Fruit fly (Drosophila melanogaster) whole organism, adult: Measurements from ENCODE around the gene CG9008.

ENCODE experiments used
- CG14711 ChIP-seq: fragments of 200-800 bp; sonication (Bioruptor generic); optimal IDR thresholded peaks from 2 replicates; lab custom pipeline; 2018; ENCODE audit warnings: missing biosample characterization, mild to moderate bottlenecking, missing genetic modification characterization, moderate library complexity
- cnc ChIP-seq, 2 experiments: fragments of >200 bp; optimal IDR thresholded peaks; 2 replicates each; lab custom pipeline; 2017
- pad ChIP-seq: fragments of 200-800 bp; sonication (Bioruptor generic); optimal IDR thresholded peaks from 3 replicates; lab custom pipeline; 2017; ENCODE audit warnings: missing biosample characterization, missing genetic modification characterization, mild to moderate bottlenecking, moderate library complexity, missing genetic modification reagents
- tj ChIP-seq: fragments of 200-800 bp; sonication (Bioruptor generic); optimal IDR thresholded peaks from 3 replicates; lab custom pipeline; 2017; ENCODE audit warnings: missing biosample characterization, mild to moderate bottlenecking, missing genetic modification characterization, moderate library complexity

The CG9008 gene

DNA sequence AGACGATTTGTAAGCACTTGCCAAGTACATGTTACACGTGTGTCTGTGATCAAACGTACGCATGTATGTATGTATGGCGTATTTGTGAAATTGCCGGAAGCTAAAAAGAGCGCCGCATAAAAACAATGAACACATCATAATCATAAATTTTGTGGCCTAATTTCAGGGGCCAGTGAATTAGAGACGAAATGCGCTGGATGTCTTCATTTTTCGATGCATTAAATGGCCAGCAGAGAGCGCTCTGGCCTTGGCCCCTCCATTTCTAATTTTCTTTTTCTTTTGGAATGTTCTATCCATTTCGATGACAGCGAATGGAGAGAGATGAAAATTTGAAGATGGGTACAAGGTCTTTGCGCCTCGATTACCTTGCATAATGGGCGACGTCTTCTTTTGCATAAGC, 47.7 kb downstream of the CG9008 start:
- TF ChIP-seq CG14711 (tag; lab: Kevin White, UChicago): no peak
- TF ChIP-seq cnc (optimal IDR thresholded peaks at IDR 0.05; lab: Kevin White, UChicago): no peak
- no peak for TF ChIP-seq tj (GFP tag; lab: Kevin White, UChicago)
- no peak for TF ChIP-seq pad
